Fruit fly (Drosophila melanogaster): ENCODE data around the gene Atg8a.

Gene Atg8a

DNA sequence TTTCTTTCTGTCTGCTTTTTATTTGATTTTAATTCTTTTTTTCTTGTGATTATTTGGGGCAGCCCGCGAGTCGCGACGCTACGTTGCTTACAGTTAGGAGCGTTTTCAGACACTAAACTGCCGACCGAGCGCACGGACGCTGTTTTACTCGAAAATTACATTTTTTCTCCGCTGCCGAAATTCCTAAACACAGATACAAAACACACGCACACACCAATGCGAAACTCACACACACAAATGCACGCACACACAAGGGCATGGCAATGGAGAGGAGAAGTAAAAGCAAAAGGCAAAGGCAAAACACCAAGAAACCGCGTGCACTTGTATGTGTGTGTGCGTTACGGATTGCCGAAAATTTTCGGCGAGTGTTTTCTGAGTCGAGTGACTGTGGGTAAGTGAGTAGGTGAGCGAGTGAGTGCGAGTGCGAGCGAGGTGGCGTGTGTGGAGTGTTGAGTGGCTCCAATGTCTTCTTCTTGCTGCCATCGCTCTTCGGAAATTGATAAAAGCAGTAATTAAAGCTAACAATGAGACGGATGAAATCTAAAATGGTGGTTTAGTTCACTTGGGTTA is 47.5 kb upstream of the Atg8a start (continued):
- TF ChIP-seq pros (GFP tag; optimal IDR thresholded peaks at IDR 0.05) = peak; percentile 92
- no peak; the same call in 2 of the 3 replicates for TF ChIP-seq CG34224 (GFP tag; IDR thresholded peaks at IDR 0.05; ENCODE audit: partially characterized antibody)
- peak in 1 of 3 experiments; percentile 46 for TF ChIP-seq lola (GFP tag; optimal IDR thresholded peaks at IDR 0.05)
- peak; percentile 50 for TF ChIP-seq CG7987 (GFP tag; optimal IDR thresholded peaks at IDR 0.05)
- TF ChIP-seq CG17912 (GFP tag; optimal IDR thresholded peaks at IDR 0.05) = no peak
- 0 out of 3 replicates have a peak, but pooled peaks have one; percentile 46 for TF ChIP-seq CG6175 (GFP tag; IDR thresholded peaks at IDR 0.05)
- no peak for TF ChIP-seq slp2 (GFP tag; optimal IDR thresholded peaks at IDR 0.05)
- no peak for TF ChIP-seq fd102C (GFP tag; optimal IDR thresholded peaks at IDR 0.05)
- no peak for TF ChIP-seq tup (GFP tag; optimal IDR thresholded peaks at IDR 0.05)
- TF ChIP-seq twi (tag; optimal IDR thresholded peaks at IDR 0.05) = no peak
- TF ChIP-seq Dbx (GFP tag; IDR thresholded peaks at IDR 0.05) = no peak
- no peak for TF ChIP-seq CG12942 (GFP tag; optimal IDR thresholded peaks at IDR 0.05)
- TF ChIP-seq CG1233 (GFP tag; optimal IDR thresholded peaks at IDR 0.05) = no peak
- no peak for TF ChIP-seq CG4404 (GFP tag; IDR thresholded peaks at IDR 0.05)
- TF ChIP-seq CG13287 (GFP tag; IDR thresholded peaks at IDR 0.05; ENCODE audit: partially characterized antibody) = peak; percentile 40
- no peak for TF ChIP-seq zfh2 (GFP tag; optimal IDR thresholded peaks at IDR 0.05)
- no peak for TF ChIP-seq Ets97D (GFP tag; optimal IDR thresholded peaks at IDR 0.05)
- TF ChIP-seq pnt (GFP tag; optimal IDR thresholded peaks at IDR 0.05) = no peak
- no peak for TF ChIP-seq CG11723 (GFP tag; optimal IDR thresholded peaks at IDR 0.05)
- no peak for TF ChIP-seq Lhr (GFP tag; optimal IDR thresholded peaks at IDR 0.05)
- no peak for TF ChIP-seq D19B (GFP tag; optimal IDR thresholded peaks at IDR 0.05)
- no peak for TF ChIP-seq CG13624 (GFP tag; optimal IDR thresholded peaks at IDR 0.05)
- TF ChIP-seq trh (GFP tag; optimal IDR thresholded peaks at IDR 0.05) = no peak
- no peak for TF ChIP-seq CG10565 (GFP tag; optimal IDR thresholded peaks at IDR 0.05)
- no peak for TF ChIP-seq ap (GFP tag; IDR thresholded peaks at IDR 0.05)
- TF ChIP-seq CG2120 (GFP tag; optimal IDR thresholded peaks at IDR 0.05) = no peak
- no peak for TF ChIP-seq Optix (GFP tag; IDR thresholded peaks at IDR 0.05)
- TF ChIP-seq Dfd (GFP tag; optimal IDR thresholded peaks at IDR 0.05) = no peak
- no peak for TF ChIP-seq CG11093 (GFP tag; IDR thresholded peaks at IDR 0.05)
- no peak for TF ChIP-seq Sry-δ (GFP tag; optimal IDR thresholded peaks at IDR 0.05)
- TF ChIP-seq CG16863 (GFP tag; optimal IDR thresholded peaks at IDR 0.05) = no peak
- no peak for TF ChIP-seq NC2α (GFP tag; optimal IDR thresholded peaks at IDR 0.05)
- TF ChIP-seq CG5180 (GFP tag; optimal IDR thresholded peaks at IDR 0.05) = no peak
- TF ChIP-seq Gsc (GFP tag; IDR thresholded peaks at IDR 0.05) = no peak
- TF ChIP-seq p53 (GFP tag; optimal IDR thresholded peaks at IDR 0.05) = no peak
- TF ChIP-seq sens-2 (GFP tag; IDR thresholded peaks at IDR 0.05) = no peak
- no peak for TF ChIP-seq CG43689 (GFP tag; IDR thresholded peaks at IDR 0.05)
- TF ChIP-seq Sox102F (GFP tag; optimal IDR thresholded peaks at IDR 0.05) = no peak
- TF ChIP-seq sna (GFP tag; IDR thresholded peaks at IDR 0.05; ENCODE audit: partially characterized antibody) = no peak
- no peak for TF ChIP-seq Spps (tag; optimal IDR thresholded peaks at IDR 0.05)
- TF ChIP-seq HLH3B (GFP tag; IDR thresholded peaks at IDR 0.05) = no peak
- no peak for TF ChIP-seq jigr1 (GFP tag; IDR thresholded peaks at IDR 0.05)
- no peak for TF ChIP-seq CG11504 (tag; optimal IDR thresholded peaks at IDR 0.05)
- TF ChIP-seq org-1 (GFP tag; optimal IDR thresholded peaks at IDR 0.05) = no peak
- TF ChIP-seq Vsx1 (GFP tag; optimal IDR thresholded peaks at IDR 0.05) = no peak
- TF ChIP-seq B-H1 (GFP tag; IDR thresholded peaks at IDR 0.05) = no peak
- TF ChIP-seq CG17328 (GFP tag; IDR thresholded peaks at IDR 0.05) = 0 out of 2 replicates have a peak, but pooled peaks have one; percentile 16
- TF ChIP-seq Atf-2 (GFP tag; optimal IDR thresholded peaks at IDR 0.05) = no peak
- TF ChIP-seq grn (GFP tag; optimal IDR thresholded peaks at IDR 0.05) = peak; percentile 35
- no peak for TF ChIP-seq hkb (optimal IDR thresholded peaks at IDR 0.05)
- TF ChIP-seq hkb (GFP tag; IDR thresholded peaks at IDR 0.05) = 0 out of 2 replicates have a peak, but pooled peaks have one; percentile 22
